Fruit fly (Drosophila melanogaster): ENCODE measurements around the gene CG46440.

The CG46440 gene

dm6 chrX:15870777-15871757 is 13.4 kb upstream of the CG46440 start:
- no peak for TF ChIP-seq ttk (optimal IDR thresholded peaks at IDR 0.05)
- TF ChIP-seq Myc (optimal IDR thresholded peaks at IDR 0.05) = no peak
- TF ChIP-seq h (optimal IDR thresholded peaks at IDR 0.05) = no peak
- TF ChIP-seq Sin3A (optimal IDR thresholded peaks at IDR 0.05) = no peak
- TF ChIP-seq insv (optimal IDR thresholded peaks at IDR 0.05) = no peak
- TF ChIP-seq psq (optimal IDR thresholded peaks at IDR 0.05) = no peak

dm6 chrX:15869843-15870242 is 12.2 kb upstream of the CG46440 start, which contains the start of gene CG16952:
Gene CG16952, plus strand, starts transcription at chrX:15870183.
- TF ChIP-seq ttk (optimal IDR thresholded peaks at IDR 0.05) (no peak), Sin3A (optimal IDR thresholded peaks at IDR 0.05) (no peak), insv (optimal IDR thresholded peaks at IDR 0.05) (no peak), Myc (optimal IDR thresholded peaks at IDR 0.05) (no peak), psq (optimal IDR thresholded peaks at IDR 0.05) (no peak), h (optimal IDR thresholded peaks at IDR 0.05) (no peak)

dm6 chrX:15868781-15869180 is 11.2 kb upstream of the CG46440 start:
- TF ChIP-seq ttk (optimal IDR thresholded peaks at IDR 0.05) (peak; percentile 81), Myc (optimal IDR thresholded peaks at IDR 0.05) (no peak), insv (optimal IDR thresholded peaks at IDR 0.05) (no peak)

- TF ChIP-seq h (optimal IDR thresholded peaks at IDR 0.05) (no peak), insv (optimal IDR thresholded peaks at IDR 0.05) (no peak), psq (optimal IDR thresholded peaks at IDR 0.05) (no peak), ttk (optimal IDR thresholded peaks at IDR 0.05) (no peak), Myc (optimal IDR thresholded peaks at IDR 0.05) (no peak), Sin3A (optimal IDR thresholded peaks at IDR 0.05) (no peak)
These were observed 10.2 kb upstream of the CG46440 start, which contains the start of gene Gapdh2 for dm6 chrX:15867863-15868262. Gene Gapdh2, plus strand, starts transcription at chrX:15868145.

dm6 chrX:15866799-15867412 is 9.3 kb upstream of the CG46440 start:
- TF ChIP-seq insv (optimal IDR thresholded peaks at IDR 0.05) (no peak), psq (optimal IDR thresholded peaks at IDR 0.05) (no peak), h (optimal IDR thresholded peaks at IDR 0.05) (no peak), Myc (optimal IDR thresholded peaks at IDR 0.05) (no peak), ttk (optimal IDR thresholded peaks at IDR 0.05) (no peak)

- no peak for TF ChIP-seq psq (optimal IDR thresholded peaks at IDR 0.05)
- no peak for TF ChIP-seq Myc (optimal IDR thresholded peaks at IDR 0.05)
- no peak for TF ChIP-seq insv (optimal IDR thresholded peaks at IDR 0.05)
- TF ChIP-seq ttk (optimal IDR thresholded peaks at IDR 0.05) = no peak
- TF ChIP-seq h (optimal IDR thresholded peaks at IDR 0.05) = no peak
- TF ChIP-seq Sin3A (optimal IDR thresholded peaks at IDR 0.05) = no peak
These were observed 8.4 kb upstream of the CG46440 start for dm6 chrX:15866032-15866431.

dm6 chrX:15860479-15860878 is 2.9 kb upstream of the CG46440 start:
- TF ChIP-seq h (optimal IDR thresholded peaks at IDR 0.05) = no peak
- TF ChIP-seq insv (optimal IDR thresholded peaks at IDR 0.05) = no peak
- no peak for TF ChIP-seq ttk (optimal IDR thresholded peaks at IDR 0.05)
- TF ChIP-seq Myc (optimal IDR thresholded peaks at IDR 0.05) = no peak
- no peak for TF ChIP-seq Sin3A (optimal IDR thresholded peaks at IDR 0.05)
- no peak for TF ChIP-seq psq (optimal IDR thresholded peaks at IDR 0.05)

- TF ChIP-seq ttk (optimal IDR thresholded peaks at IDR 0.05) (no peak), h (optimal IDR thresholded peaks at IDR 0.05) (no peak), insv (optimal IDR thresholded peaks at IDR 0.05) (no peak), Myc (optimal IDR thresholded peaks at IDR 0.05) (no peak), Sin3A (optimal IDR thresholded peaks at IDR 0.05) (no peak), psq (optimal IDR thresholded peaks at IDR 0.05) (no peak)
These were observed 2.2 kb upstream of the CG46440 start, which contains the start of gene Gbeta13F for dm6 chrX:15859869-15860268. Gene Gbeta13F, plus strand, starts transcription at chrX:15860115.

- no peak for TF ChIP-seq psq (optimal IDR thresholded peaks at IDR 0.05)
- TF ChIP-seq h (optimal IDR thresholded peaks at IDR 0.05) = no peak
- TF ChIP-seq Myc (optimal IDR thresholded peaks at IDR 0.05) = no peak
- TF ChIP-seq ttk (optimal IDR thresholded peaks at IDR 0.05) = no peak
- no peak for TF ChIP-seq insv (optimal IDR thresholded peaks at IDR 0.05)
These were observed 1.8 kb upstream of the CG46440 start, which contains the start of gene AlkB for dm6 chrX:15859387-15859786. Gene AlkB, minus strand, starts transcription at chrX:15859487.

dm6 chrX:15852815-15853542 is 4.6 kb downstream of the CG46440 start, which contains the start of the genes UBL3 and CG15914:
Gene UBL3, minus strand, starts transcription at chrX:15853175.
Gene CG15914, plus strand, starts transcription at chrX:15853421.
- TF ChIP-seq Sin3A (optimal IDR thresholded peaks at IDR 0.05) = no peak
- TF ChIP-seq Myc (optimal IDR thresholded peaks at IDR 0.05) = no peak
- no peak for TF ChIP-seq ttk (optimal IDR thresholded peaks at IDR 0.05)
- TF ChIP-seq insv (optimal IDR thresholded peaks at IDR 0.05) = no peak
- TF ChIP-seq h (optimal IDR thresholded peaks at IDR 0.05) = no peak
- no peak for TF ChIP-seq psq (optimal IDR thresholded peaks at IDR 0.05)

dm6 chrX:15849021-15849420 is 8.6 kb downstream of the CG46440 start, which contains the start of gene sun:
Gene sun, minus strand, starts transcription at chrX:15849258.
- TF ChIP-seq Sin3A (optimal IDR thresholded peaks at IDR 0.05) (no peak), psq (optimal IDR thresholded peaks at IDR 0.05) (no peak), ttk (optimal IDR thresholded peaks at IDR 0.05) (no peak), h (optimal IDR thresholded peaks at IDR 0.05) (no peak), Myc (optimal IDR thresholded peaks at IDR 0.05) (no peak), insv (optimal IDR thresholded peaks at IDR 0.05) (no peak)

Data from Kc167 (cell line).